Fruit fly (Drosophila melanogaster) whole organism, wandering third instar larva: ENCODE results near the gene CG7829.
A peak's percentile ranks its signal among the peaks of the same experiment; 100 is the strongest.

Experiments used
- Abd-B ChIP-seq: fragments of >200 bp; optimal IDR thresholded peaks from 2 replicates; lab custom pipeline; 2017; ENCODE audit warnings: missing biosample characterization, missing genetic modification characterization
- CG9705 ChIP-seq: fragments of 200-800 bp; sonication (Bioruptor generic); optimal IDR thresholded peaks from 2 replicates; lab custom pipeline; 2018; ENCODE audit warnings: missing biosample characterization, mild to moderate bottlenecking, missing genetic modification characterization
- CrebA ChIP-seq: fragments of 200-800 bp; sonication (Bioruptor generic); optimal IDR thresholded peaks from 2 replicates; lab custom pipeline; 2016; ENCODE audit warnings: missing biosample characterization, mild to moderate bottlenecking, missing genetic modification characterization, borderline replicate concordance
- Dfd ChIP-seq: fragments of >200 bp; optimal IDR thresholded peaks from 2 replicates; lab custom pipeline; 2017; ENCODE audit warnings: missing biosample characterization, missing genetic modification characterization
- Dif ChIP-seq: fragments of 200-275, 200-300 bp; sonication (Bioruptor generic); optimal IDR thresholded peaks from 2 replicates; lab custom pipeline; 2018; ENCODE audit warnings: missing biosample characterization, missing genetic modification characterization; ENCODE audit not compliant: partially characterized antibody
- GATAd ChIP-seq: sonication (Bioruptor generic); optimal IDR thresholded peaks from 2 replicates; lab custom pipeline; 2016; ENCODE audit warnings: missing biosample characterization, missing genetic modification characterization
- HLH106 ChIP-seq: fragments of 200-800 bp; optimal IDR thresholded peaks from 3 replicates; lab custom pipeline; 2019; ENCODE audit warnings: missing biosample characterization, mild to moderate bottlenecking, missing genetic modification characterization, moderate library complexity
- Hnf4 ChIP-seq: fragments of 200-800 bp; sonication (Bioruptor generic); optimal IDR thresholded peaks from 2 replicates; lab custom pipeline; 2016; ENCODE audit warnings: missing biosample characterization, mild to moderate bottlenecking, missing genetic modification characterization
- Hr78 ChIP-seq: fragments of >200 bp; optimal IDR thresholded peaks from 2 replicates; lab custom pipeline; 2017; ENCODE audit warnings: missing biosample characterization, missing genetic modification characterization
- Hr83 ChIP-seq: fragments of 200-300 bp; sonication (Bioruptor generic); optimal IDR thresholded peaks from 2 replicates; lab custom pipeline; 2016; ENCODE audit warnings: missing biosample characterization, mild to moderate bottlenecking, missing genetic modification characterization, moderate library complexity; ENCODE audit not compliant: poor library complexity, severe bottlenecking
- Mio ChIP-seq: sonication (Bioruptor generic); optimal IDR thresholded peaks from 2 replicates; lab custom pipeline; 2016; ENCODE audit warnings: missing biosample characterization, missing genetic modification characterization
- Myc ChIP-seq: fragments of >200 bp; optimal IDR thresholded peaks from 2 replicates; lab custom pipeline; 2017
- OdsH ChIP-seq: fragments of 200-800 bp; sonication (Bioruptor generic); optimal IDR thresholded peaks from 2 replicates; lab custom pipeline; 2016; ENCODE audit warnings: missing biosample characterization, mild to moderate bottlenecking, missing genetic modification characterization
- Rel ChIP-seq, 2 experiments: fragments of 200-800 bp; sonication (Bioruptor generic) in 1 of 2; optimal IDR thresholded peaks; 2 replicates in 1 of 2; 3 replicates in 1 of 2; lab custom pipeline; 2016 to 2019; ENCODE audit warnings: mild to moderate bottlenecking in 2 of 2, missing biosample characterization in 2 of 2, missing genetic modification characterization in 2 of 2, moderate library complexity in 1 of 2
- Sp1 ChIP-seq: fragments of 200-800 bp; sonication (Bioruptor generic); optimal IDR thresholded peaks from 3 replicates; lab custom pipeline; 2019; ENCODE audit warnings: missing biosample characterization, mild to moderate bottlenecking, missing genetic modification characterization, moderate library complexity
- Vsx2 ChIP-seq: fragments of 200-300, 225-300 bp; sonication (Bioruptor generic); optimal IDR thresholded peaks from 2 replicates; lab custom pipeline; 2018; ENCODE audit warnings: missing biosample characterization, missing genetic modification characterization; ENCODE audit not compliant: partially characterized antibody
- br ChIP-seq: fragments of 200-800 bp; sonication (Bioruptor generic); optimal IDR thresholded peaks from 2 replicates; lab custom pipeline; 2016; ENCODE audit warnings: missing biosample characterization, missing genetic modification characterization
- dl ChIP-seq, 2 experiments: fragments of 175-275, 200-275 bp in 1 of 2; fragments of 200-275 bp in 1 of 2; sonication (Bioruptor generic); optimal IDR thresholded peaks; lab custom pipeline; 2018; ENCODE audit warnings: mild to moderate bottlenecking in 2 of 2, missing biosample characterization in 2 of 2, missing genetic modification characterization in 2 of 2, moderate library complexity in 2 of 2; ENCODE audit not compliant: partially characterized antibody in 2 of 2, insufficient read depth in 1 of 2
- dmrt93B ChIP-seq: fragments of 200-800 bp; sonication (Bioruptor generic); optimal IDR thresholded peaks from 2 replicates; lab custom pipeline; 2018; ENCODE audit warnings: missing biosample characterization, mild to moderate bottlenecking, missing genetic modification characterization
- dsf ChIP-seq: sonication (Bioruptor generic); optimal IDR thresholded peaks from 2 replicates; lab custom pipeline; 2016; ENCODE audit warnings: missing biosample characterization, missing genetic modification characterization, borderline replicate concordance
- ey ChIP-seq: fragments of 200-800 bp; sonication (Bioruptor generic); optimal IDR thresholded peaks from 2 replicates; lab custom pipeline; 2016; ENCODE audit warnings: missing biosample characterization, missing genetic modification characterization
- foxo ChIP-seq, 2 experiments: fragments of 200-800 bp; sonication (Bioruptor generic); optimal IDR thresholded peaks; 2 replicates in 1 of 2; 3 replicates in 1 of 2; lab custom pipeline; 2016 to 2017; ENCODE audit warnings: missing biosample characterization in 2 of 2, missing genetic modification characterization in 2 of 2
- fru ChIP-seq: fragments of 200-800 bp; sonication (Bioruptor generic); optimal IDR thresholded peaks from 3 replicates; lab custom pipeline; 2016; ENCODE audit warnings: missing biosample characterization, mild to moderate bottlenecking, missing genetic modification characterization
- h ChIP-seq: fragments of 200-800 bp; sonication (Bioruptor generic); optimal IDR thresholded peaks from 3 replicates; lab custom pipeline; 2016; ENCODE audit warnings: missing biosample characterization, mild to moderate bottlenecking, missing genetic modification characterization
- jim ChIP-seq: fragments of 175-275, 200-325 bp; sonication (Bioruptor generic); optimal IDR thresholded peaks from 2 replicates; lab custom pipeline; 2016; ENCODE audit warnings: missing biosample characterization, mild to moderate bottlenecking, missing genetic modification characterization
- lola ChIP-seq: fragments of >200 bp; optimal IDR thresholded peaks from 2 replicates; lab custom pipeline; 2017; ENCODE audit warnings: missing biosample characterization, missing genetic modification characterization
- pan ChIP-seq: fragments of >200 bp; optimal IDR thresholded peaks from 2 replicates; lab custom pipeline; 2017
- psq ChIP-seq: fragments of 200-800 bp; sonication (Bioruptor generic); optimal IDR thresholded peaks from 3 replicates; lab custom pipeline; 2017; ENCODE audit warnings: missing biosample characterization, mild to moderate bottlenecking, missing genetic modification characterization, moderate library complexity
- rgr ChIP-seq: fragments of 200-800 bp; sonication (Bioruptor generic); optimal IDR thresholded peaks from 3 replicates; lab custom pipeline; 2016; ENCODE audit warnings: missing biosample characterization, mild to moderate bottlenecking, missing genetic modification characterization
- sage ChIP-seq: fragments of 200-800 bp; sonication (Bioruptor generic); optimal IDR thresholded peaks from 2 replicates; lab custom pipeline; 2016; ENCODE audit warnings: missing biosample characterization, mild to moderate bottlenecking, missing genetic modification characterization
- sv ChIP-seq: fragments of 200-800 bp; sonication (Bioruptor generic); optimal IDR thresholded peaks from 3 replicates; lab custom pipeline; 2016; ENCODE audit warnings: missing biosample characterization, missing genetic modification characterization
- usp ChIP-seq: fragments of >200 bp; optimal IDR thresholded peaks from 2 replicates; lab custom pipeline; 2017; ENCODE audit warnings: missing biosample characterization, missing genetic modification characterization
- woc ChIP-seq: sonication (Bioruptor generic); optimal IDR thresholded peaks from 2 replicates; lab custom pipeline; 2016; ENCODE audit warnings: missing biosample characterization, mild to moderate bottlenecking, missing genetic modification characterization

The CG7829 gene

dm6 chr3R:29798966-29799680 is 18.4 kb downstream of the CG7829 start, which contains the start of the genes Rnb and Drice:
TSS of gene Rnb (minus strand) at chr3R:29799354.
TSS of gene Drice (plus strand) at chr3R:29799658.
- TF ChIP-seq sv (no peak), Abd-B (no peak), CG9705 (GFP tag; lab: Kevin White, UChicago) (peak; percentile 60), Dfd (GFP tag; lab: Kevin White, UChicago) (no peak), ey (GFP tag; lab: Kevin White, UChicago) (peak; percentile 9), Vsx2 (GFP tag; lab: Kevin White, UChicago) (no peak), dl (GFP tag; optimal IDR thresholded peaks at IDR 0.05; lab: Kevin White, UChicago; ENCODE audit: insufficient read depth in 1 of 2, partially characterized antibody in 2 of 2) (no peak), HLH106 (tag; lab: Kevin White, UChicago) (peak; percentile 70), Sp1 (GFP tag; lab: Kevin White, UChicago) (peak; percentile 50), Myc (peak; percentile 90), psq (GFP tag; lab: Kevin White, UChicago) (peak; percentile 17), Dif (GFP tag; lab: Kevin White, UChicago) (no peak), OdsH (GFP tag; lab: Kevin White, UChicago) (peak; percentile 9), woc (GFP tag; lab: Kevin White, UChicago) (peak; percentile 71), br (GFP tag; lab: Kevin White, UChicago) (peak; percentile 50), Hnf4 (peak; percentile 70), jim (GFP tag; lab: Kevin White, UChicago) (no peak), h (peak; percentile 70), usp (GFP tag; lab: Kevin White, UChicago) (no peak), Hr78 (GFP tag; lab: Kevin White, UChicago) (no peak), fru (GFP tag; lab: Kevin White, UChicago) (peak; percentile 33), Hr83 (GFP tag; lab: Kevin White, UChicago) (peak; percentile 70), dmrt93B (GFP tag; lab: Kevin White, UChicago) (no peak), foxo (GFP tag; optimal IDR thresholded peaks at IDR 0.05; lab: Kevin White, UChicago) (peak in 1 of 2 experiments; percentile 44), Mio (GFP tag; lab: Kevin White, UChicago) (no peak), dsf (GFP tag; lab: Kevin White, UChicago) (no peak), rgr (GFP tag; lab: Kevin White, UChicago) (peak; percentile 55)

- no peak for TF ChIP-seq fru (GFP tag; lab: Kevin White, UChicago)
- TF ChIP-seq dmrt93B (GFP tag; lab: Kevin White, UChicago) = no peak
- TF ChIP-seq h = no peak
- TF ChIP-seq usp (GFP tag; lab: Kevin White, UChicago) = no peak
- no peak for TF ChIP-seq OdsH (GFP tag; lab: Kevin White, UChicago)
- no peak for TF ChIP-seq foxo (GFP tag; optimal IDR thresholded peaks at IDR 0.05; lab: Kevin White, UChicago)
- TF ChIP-seq Hr78 (GFP tag; lab: Kevin White, UChicago) = no peak
- TF ChIP-seq Dif (GFP tag; lab: Kevin White, UChicago) = no peak
- no peak for TF ChIP-seq pan (lab: Kevin White, UChicago)
- no peak for TF ChIP-seq CG9705 (GFP tag; lab: Kevin White, UChicago)
- no peak for TF ChIP-seq CrebA (GFP tag; lab: Kevin White, UChicago)
- TF ChIP-seq ey (GFP tag; lab: Kevin White, UChicago) = no peak
- TF ChIP-seq jim (GFP tag; lab: Kevin White, UChicago) = no peak
- no peak for TF ChIP-seq Rel (GFP tag; optimal IDR thresholded peaks at IDR 0.05; lab: Kevin White, UChicago)
- TF ChIP-seq Rel (tag; optimal IDR thresholded peaks at IDR 0.05; lab: Kevin White, UChicago) = no peak
- TF ChIP-seq, all 38 proteins: peak for 0
Measured at dm6 chr3R:29797183-29797582, 20.4 kb downstream of the CG7829 start.

- no peak for TF ChIP-seq sv
- TF ChIP-seq usp (GFP tag; lab: Kevin White, UChicago) = no peak
- TF ChIP-seq GATAd = no peak
- peak; percentile 27 for TF ChIP-seq h
- TF ChIP-seq sage (GFP tag; lab: Kevin White, UChicago) = peak; percentile 7
- peak; percentile 9 for TF ChIP-seq woc (GFP tag; lab: Kevin White, UChicago)
- TF ChIP-seq dmrt93B (GFP tag; lab: Kevin White, UChicago) = no peak
- no peak for TF ChIP-seq lola (GFP tag; lab: Kevin White, UChicago)
- peak; percentile 61 for TF ChIP-seq fru (GFP tag; lab: Kevin White, UChicago)
- TF ChIP-seq foxo (GFP tag; optimal IDR thresholded peaks at IDR 0.05; lab: Kevin White, UChicago) = peak in 1 of 2 experiments; percentile 45
- peak; percentile 45 for TF ChIP-seq rgr (GFP tag; lab: Kevin White, UChicago)
- peak; percentile 10 for TF ChIP-seq HLH106 (tag; lab: Kevin White, UChicago)
- TF ChIP-seq jim (GFP tag; lab: Kevin White, UChicago) = no peak
- peak; percentile 11 for TF ChIP-seq ey (GFP tag; lab: Kevin White, UChicago)
- TF ChIP-seq Hnf4 = peak; percentile 31
- no peak for TF ChIP-seq Rel (GFP tag; optimal IDR thresholded peaks at IDR 0.05; lab: Kevin White, UChicago)
- peak; percentile 9 for TF ChIP-seq Rel (tag; optimal IDR thresholded peaks at IDR 0.05; lab: Kevin White, UChicago)
- no peak for TF ChIP-seq Sp1 (GFP tag; lab: Kevin White, UChicago)
- TF ChIP-seq OdsH (GFP tag; lab: Kevin White, UChicago) = peak; percentile 5
- peak; percentile 10 for TF ChIP-seq psq (GFP tag; lab: Kevin White, UChicago)
- TF ChIP-seq Hr83 (GFP tag; lab: Kevin White, UChicago) = no peak
Measured at dm6 chr3R:29794161-29794882, 23.2 kb downstream of the CG7829 start, which contains the start of gene sro. TSS of gene sro (plus strand) at chr3R:29794597.
